Worm (Caenorhabditis elegans) whole organism, young adult: ENCODE data around the gene C09B8.3.
A peak's percentile ranks its signal among the peaks of the same experiment; 100 is the strongest.

Experiments
- B0035.1 ChIP-seq: sonication (generic microtip); optimal IDR thresholded peaks from 2 replicates; lab custom pipeline; 2016; ENCODE audit warnings: missing genetic modification characterization, mild to moderate bottlenecking, missing compliant biosample characterization, missing genotype, missing genetic modification reagents
- F22D6.2 ChIP-seq: sonication (generic microtip); optimal IDR thresholded peaks from 2 replicates; lab custom pipeline; 2016; ENCODE audit warnings: mild to moderate bottlenecking, missing genetic modification characterization, missing compliant biosample characterization
- F33H1.4 ChIP-seq: fragments of 200-800 bp; sonication (Bioruptor generic); IDR thresholded peaks from 2 replicates; pipeline ENCODE4 v1.3.6; 2022; ENCODE audit warnings: missing genetic modification reagents, missing genetic modification characterization, missing compliant biosample characterization
- F49E8.2 ChIP-seq: sonication (generic microtip); optimal IDR thresholded peaks from 3 replicates; lab custom pipeline; 2017; ENCODE audit warnings: missing genetic modification characterization, mild to moderate bottlenecking, missing compliant biosample characterization, antibody characterized with exemption, moderate library complexity; ENCODE audit not compliant: insufficient read depth
- F52B5.7 ChIP-seq: sonication (generic microtip); optimal IDR thresholded peaks from 2 replicates; lab custom pipeline; 2016; ENCODE audit warnings: mild to moderate bottlenecking, missing genetic modification characterization, missing compliant biosample characterization
- F55B11.4 ChIP-seq: sonication (generic microtip); optimal IDR thresholded peaks from 2 replicates; lab custom pipeline; 2016; ENCODE audit warnings: missing compliant biosample characterization, missing genetic modification characterization, borderline replicate concordance; ENCODE audit not compliant: insufficient read depth
- F57A8.1 ChIP-seq: fragments of 200-800 bp; sonication (Bioruptor generic); optimal IDR thresholded peaks from 2 replicates; lab custom pipeline; 2018; ENCODE audit warnings: mild to moderate bottlenecking, missing genetic modification characterization, moderate library complexity, missing compliant biosample characterization
- K11D2.4 ChIP-seq: fragments of 200-800 bp; sonication (Bioruptor generic); IDR thresholded peaks from 2 replicates; pipeline ENCODE4 v1.3.6; 2022; ENCODE audit warnings: missing genetic modification reagents, missing genetic modification characterization, missing compliant biosample characterization
- T07F8.4 ChIP-seq: sonication (generic microtip); optimal IDR thresholded peaks from 2 replicates; lab custom pipeline; 2016; ENCODE audit warnings: mild to moderate bottlenecking, missing genetic modification characterization, moderate library complexity, missing compliant biosample characterization
- T26A5.8 ChIP-seq: sonication (generic microtip); optimal IDR thresholded peaks from 2 replicates; lab custom pipeline; 2016; ENCODE audit warnings: missing genetic modification characterization, missing compliant biosample characterization
- Y53F4B.3 ChIP-seq: fragments of 200-800 bp; sonication (Bioruptor generic); IDR thresholded peaks from 2 replicates; pipeline ENCODE4 v1.3.6; 2022; ENCODE audit warnings: missing genetic modification reagents, missing genetic modification characterization, missing compliant biosample characterization
- Y56A3A.18 ChIP-seq: fragments of 200-800 bp; sonication (Bioruptor generic); IDR thresholded peaks from 2 replicates; pipeline ENCODE4 v1.3.6; 2022; ENCODE audit warnings: missing genetic modification reagents, missing genetic modification characterization, missing compliant biosample characterization
- Y67H2A.10 ChIP-seq: fragments of 200-800 bp; sonication (Bioruptor generic); conservative IDR thresholded peaks from 2 replicates; pipeline ENCODE4 v1.3.6; 2022; ENCODE audit warnings: missing genetic modification reagents, missing genetic modification characterization, missing compliant biosample characterization
- Y79H2A.3 ChIP-seq: fragments of 200-800 bp; sonication (Bioruptor generic); conservative IDR thresholded peaks from 2 replicates; pipeline ENCODE4 v1.3.6; 2022; ENCODE audit warnings: missing genetic modification reagents, missing genetic modification characterization, missing compliant biosample characterization
- Y95B8A.8 ChIP-seq: fragments of 200-800 bp; sonication (Bioruptor generic); IDR thresholded peaks from 2 replicates; pipeline ENCODE4 v1.3.6; 2022; ENCODE audit warnings: missing genetic modification reagents, missing genetic modification characterization, missing compliant biosample characterization
- akir-1 ChIP-seq: fragments of 200-800 bp; sonication (Bioruptor generic); optimal IDR thresholded peaks from 2 replicates; lab custom pipeline; 2018; ENCODE audit warnings: mild to moderate bottlenecking, missing genetic modification characterization, moderate library complexity, missing compliant biosample characterization
- ama-1 ChIP-seq, 3 experiments: fragments of 150-350 bp in 1 of 3; sonication (generic microtip) in 2 of 3; optimal IDR thresholded peaks; 2 replicates each; lab custom pipeline; 2014 to 2018; ENCODE audit warnings: missing biosample characterization in 2 of 3, missing genetic modification characterization in 2 of 3, missing genetic modification reagents in 2 of 3
- attf-5 ChIP-seq: fragments of 200-800 bp; sonication (Bioruptor generic); optimal IDR thresholded peaks from 2 replicates; lab custom pipeline; 2018; ENCODE audit warnings: mild to moderate bottlenecking, missing genetic modification characterization, missing compliant biosample characterization
- cebp-2 ChIP-seq: fragments of 200-800 bp; sonication (Bioruptor generic); IDR thresholded peaks from 2 replicates; pipeline ENCODE4 v1.3.6; 2022; ENCODE audit warnings: missing genetic modification characterization, missing compliant biosample characterization
- ceh-40 ChIP-seq: fragments of 200-800 bp; sonication (Bioruptor generic); IDR thresholded peaks from 2 replicates; pipeline ENCODE4 v1.3.6; 2022; ENCODE audit warnings: missing genetic modification characterization, missing compliant biosample characterization
- chd-7 ChIP-seq: sonication (generic microtip); optimal IDR thresholded peaks from 2 replicates; lab custom pipeline; 2016; ENCODE audit warnings: mild to moderate bottlenecking, missing genetic modification characterization, moderate library complexity, missing compliant biosample characterization
- dpff-1 ChIP-seq: sonication (generic microtip); optimal IDR thresholded peaks from 2 replicates; lab custom pipeline; 2017; ENCODE audit warnings: mild to moderate bottlenecking, missing genetic modification characterization, missing compliant biosample characterization
- dpl-1 ChIP-seq: fragments of 150-350 bp; optimal IDR thresholded peaks from 2 replicates; lab custom pipeline; 2014; ENCODE audit warnings: missing biosample characterization, missing genetic modification reagents, missing genetic modification characterization
- fkh-3 ChIP-seq: sonication (generic microtip); optimal IDR thresholded peaks from 2 replicates; lab custom pipeline; 2016; ENCODE audit warnings: mild to moderate bottlenecking, missing genetic modification characterization, missing compliant biosample characterization
- him-1 ChIP-seq: sonication (generic microtip); optimal IDR thresholded peaks from 2 replicates; lab custom pipeline; 2016; ENCODE audit warnings: missing genotype, missing genetic modification reagents, missing genetic modification characterization, missing compliant biosample characterization
- hmg-20 ChIP-seq: fragments of 200-800 bp; sonication (Bioruptor generic); IDR thresholded peaks from 2 replicates; pipeline ENCODE4 v1.3.6; 2022; ENCODE audit warnings: missing genetic modification reagents, missing genetic modification characterization, missing compliant biosample characterization
- lag-1 ChIP-seq: fragments of 200-800 bp; sonication (Bioruptor generic); IDR thresholded peaks from 2 replicates; pipeline ENCODE4 v1.3.6; 2022; ENCODE audit warnings: missing genetic modification reagents, missing genetic modification characterization, missing compliant biosample characterization
- lin-26 ChIP-seq: fragments of 200-800 bp; sonication (Bioruptor generic); IDR thresholded peaks from 2 replicates; pipeline ENCODE4 v1.3.6; 2022; ENCODE audit warnings: missing genetic modification reagents, missing genetic modification characterization, missing compliant biosample characterization
- lin-40 ChIP-seq: sonication (generic microtip); optimal IDR thresholded peaks from 2 replicates; lab custom pipeline; 2016; ENCODE audit warnings: missing genetic modification characterization, mild to moderate bottlenecking, missing compliant biosample characterization, missing genotype, missing genetic modification reagents
- lsy-27 ChIP-seq: sonication (generic microtip); optimal IDR thresholded peaks from 2 replicates; lab custom pipeline; 2017; ENCODE audit warnings: missing genetic modification characterization, mild to moderate bottlenecking, missing compliant biosample characterization, antibody characterized with exemption, missing genotype, borderline replicate concordance; ENCODE audit not compliant: insufficient read depth
- madf-8 ChIP-seq: fragments of 200-800 bp; sonication (Bioruptor generic); conservative IDR thresholded peaks from 2 replicates; pipeline ENCODE4 v1.3.6; 2022; ENCODE audit warnings: missing genetic modification reagents, missing genetic modification characterization, missing compliant biosample characterization
- mcd-1 ChIP-seq: fragments of 200-800 bp; sonication (Bioruptor generic); IDR thresholded peaks from 2 replicates; pipeline ENCODE4 v1.3.6; 2022; ENCODE audit warnings: missing genetic modification reagents, missing genetic modification characterization, missing compliant biosample characterization
- mel-28 ChIP-seq: sonication (generic microtip); optimal IDR thresholded peaks from 2 replicates; lab custom pipeline; 2016; ENCODE audit warnings: borderline replicate concordance, mild to moderate bottlenecking, missing genetic modification characterization, missing compliant biosample characterization
- mes-4 ChIP-seq: sonication (generic microtip); optimal IDR thresholded peaks from 2 replicates; lab custom pipeline; 2016; ENCODE audit warnings: missing genotype, missing genetic modification characterization, missing compliant biosample characterization
- mxl-1 ChIP-seq: sonication (generic microtip); optimal IDR thresholded peaks from 2 replicates; lab custom pipeline; 2016; ENCODE audit warnings: missing genetic modification characterization, missing compliant biosample characterization
- nhr-120 ChIP-seq: fragments of 200-800 bp; sonication (Bioruptor generic); IDR thresholded peaks from 2 replicates; pipeline ENCODE4 v1.3.6; 2022; ENCODE audit warnings: missing genetic modification characterization, missing compliant biosample characterization
- nhr-179 ChIP-seq: sonication (generic microtip); optimal IDR thresholded peaks from 2 replicates; lab custom pipeline; 2016; ENCODE audit warnings: mild to moderate bottlenecking, missing genetic modification characterization, missing compliant biosample characterization
- nhr-27 ChIP-seq: fragments of 200-800 bp; sonication (Bioruptor generic); optimal IDR thresholded peaks from 2 replicates; lab custom pipeline; 2018; ENCODE audit warnings: mild to moderate bottlenecking, missing genetic modification characterization, moderate library complexity, missing compliant biosample characterization
- rpc-1 ChIP-seq, 2 experiments: fragments of 150-350 bp in 1 of 2; sonication (generic microtip) in 1 of 2; optimal IDR thresholded peaks; 2 replicates each; lab custom pipeline; 2014 to 2018; ENCODE audit warnings: missing biosample characterization in 1 of 2, missing genetic modification characterization in 1 of 2, missing genetic modification reagents in 1 of 2, missing genotype in 1 of 2
- snpc-4 ChIP-seq, 5 experiments: fragments of 150-350 bp in 1 of 5; sonication (generic microtip) in 4 of 5; optimal IDR thresholded peaks; 2 replicates each; lab custom pipeline; 2014 to 2018; ENCODE audit warnings: missing genetic modification characterization in 5 of 5, missing biosample characterization in 3 of 5, antibody characterized with exemption in 2 of 5, mild to moderate bottlenecking in 2 of 5, missing compliant biosample characterization in 2 of 5, missing genotype in 2 of 5, moderate library complexity in 2 of 5, missing genetic modification reagents in 1 of 5
- somi-1 ChIP-seq: fragments of 200-800 bp; sonication (Bioruptor generic); optimal IDR thresholded peaks from 2 replicates; lab custom pipeline; 2018; ENCODE audit warnings: mild to moderate bottlenecking, missing genetic modification characterization, missing compliant biosample characterization
- tbp1 ChIP-seq: fragments of 200-800 bp; sonication (Bioruptor generic); optimal IDR thresholded peaks from 2 replicates; lab custom pipeline; 2018; ENCODE audit warnings: mild to moderate bottlenecking, missing genetic modification characterization, missing compliant biosample characterization
- tlf-1 ChIP-seq: fragments of 200-800 bp; sonication (Bioruptor generic); optimal IDR thresholded peaks from 2 replicates; lab custom pipeline; 2018; ENCODE audit warnings: mild to moderate bottlenecking, missing genetic modification characterization, missing compliant biosample characterization
- unc-130 ChIP-seq: sonication (generic microtip); optimal IDR thresholded peaks from 2 replicates; lab custom pipeline; 2016; ENCODE audit warnings: missing genetic modification reagents, missing genetic modification characterization, missing compliant biosample characterization
- zim-3 ChIP-seq: sonication (generic microtip); optimal IDR thresholded peaks from 2 replicates; lab custom pipeline; 2017; ENCODE audit warnings: mild to moderate bottlenecking, missing genetic modification characterization, moderate library complexity, missing compliant biosample characterization
- ztf-18 ChIP-seq: sonication (generic microtip); optimal IDR thresholded peaks from 2 replicates; lab custom pipeline; 2016; ENCODE audit warnings: missing genotype, mild to moderate bottlenecking, missing genetic modification characterization, missing compliant biosample characterization
- ztf-25 ChIP-seq: fragments of 200-800 bp; sonication (Bioruptor generic); IDR thresholded peaks from 2 replicates; pipeline ENCODE4 v1.3.6; 2022; ENCODE audit warnings: missing genetic modification reagents, missing genetic modification characterization, missing compliant biosample characterization
- ztf-6 ChIP-seq: fragments of 200-800 bp; sonication (Bioruptor generic); IDR thresholded peaks from 2 replicates; pipeline ENCODE4 v1.3.6; 2022; ENCODE audit warnings: missing genetic modification reagents, missing genetic modification characterization, missing compliant biosample characterization

Gene C09B8.3

DNA sequence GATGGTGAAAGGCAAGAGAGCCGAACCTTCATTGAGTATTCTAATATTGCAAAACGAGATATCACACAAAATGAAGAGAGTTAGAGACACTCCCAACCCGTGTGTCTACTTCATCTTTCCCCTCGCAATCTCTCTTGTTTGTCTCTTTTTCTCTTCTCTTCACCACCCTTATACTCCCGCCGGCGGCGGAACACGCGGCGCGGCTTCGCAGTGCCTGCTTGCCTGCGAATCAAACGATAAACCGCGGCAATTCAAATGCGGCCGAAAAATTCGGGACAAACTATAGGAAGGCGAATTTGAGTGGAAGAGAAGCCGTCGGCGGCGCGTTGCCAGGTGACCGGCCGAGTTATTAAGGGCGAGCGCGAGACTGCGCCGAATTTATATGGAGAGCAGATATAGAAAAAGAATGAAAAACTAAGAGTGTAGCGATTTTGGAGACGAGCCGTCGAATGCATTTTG lies 25.9 kb downstream of the C09B8.3 start, which contains the start of gene klp-13 (continued):
- no peak for TF ChIP-seq cebp-2 (GFP tag; lab: Robert Waterston, UW)
- TF ChIP-seq ztf-18 (tag; lab: Kevin White, UChicago): peak; percentile 30
- no peak for TF ChIP-seq F22D6.2
- no peak for TF ChIP-seq mes-4
- no peak for TF ChIP-seq Y56A3A.18 (GFP tag; lab: Robert Waterston, UW)
- TF ChIP-seq lag-1 (GFP tag; lab: Robert Waterston, UW): no peak
- TF ChIP-seq lin-26 (GFP tag; lab: Robert Waterston, UW): no peak
- TF ChIP-seq ceh-40 (GFP tag; lab: Robert Waterston, UW): no peak
- no peak for TF ChIP-seq T07F8.4 (tag; lab: Kevin White, UChicago)
- no peak for TF ChIP-seq mxl-1 (tag; lab: Kevin White, UChicago)
- TF ChIP-seq K11D2.4: peak; percentile 67
- no peak for TF ChIP-seq T26A5.8 (tag; lab: Kevin White, UChicago)
- no peak for TF ChIP-seq Y53F4B.3 (GFP tag; lab: Robert Waterston, UW)
- TF ChIP-seq lsy-27: no peak
- no peak for TF ChIP-seq zim-3 (tag; lab: Kevin White, UChicago)
- TF ChIP-seq snpc-4 (GFP tag; optimal IDR thresholded peaks at IDR 0.05; lab: Kevin White, UChicago): no peak
- peak in 1 of 4 experiments; percentile 57 for TF ChIP-seq snpc-4 (tag; optimal IDR thresholded peaks at IDR 0.05; lab: Kevin White, UChicago)
- no peak for TF ChIP-seq Y79H2A.3
- peak; percentile 55 for TF ChIP-seq F57A8.1 (GFP tag; lab: Kevin White, UChicago)
- no peak for TF ChIP-seq ztf-6
- no peak for TF ChIP-seq F49E8.2 (tag; lab: Kevin White, UChicago)
- no peak for TF ChIP-seq ama-1 (optimal IDR thresholded peaks at IDR 0.05; lab: Kevin White, UChicago)
- TF ChIP-seq ama-1 (GFP tag; optimal IDR thresholded peaks at IDR 0.05; lab: Kevin White, UChicago): no peak
- no peak for TF ChIP-seq mel-28 (tag; lab: Kevin White, UChicago)
- TF ChIP-seq Y95B8A.8 (GFP tag; lab: Robert Waterston, UW): no peak
- no peak for TF ChIP-seq akir-1 (GFP tag; lab: Kevin White, UChicago)
- no peak for TF ChIP-seq ztf-25
- TF ChIP-seq rpc-1 (optimal IDR thresholded peaks at IDR 0.05; lab: Kevin White, UChicago): no peak
- TF ChIP-seq rpc-1 (tag; optimal IDR thresholded peaks at IDR 0.05; lab: Kevin White, UChicago): no peak
- TF ChIP-seq unc-130: no peak
- no peak for TF ChIP-seq nhr-120 (GFP tag; lab: Robert Waterston, UW)
- peak; percentile 64 for TF ChIP-seq chd-7 (tag; lab: Kevin White, UChicago)
- no peak for TF ChIP-seq F52B5.7 (tag; lab: Kevin White, UChicago)
- TF ChIP-seq tbp1 (GFP tag; lab: Kevin White, UChicago): peak; percentile 52
- no peak for TF ChIP-seq B0035.1 (tag; lab: Kevin White, UChicago)
- no peak for TF ChIP-seq hmg-20
- peak; percentile 16 for TF ChIP-seq somi-1 (GFP tag; lab: Kevin White, UChicago)
- peak; percentile 60 for TF ChIP-seq mcd-1
- TF ChIP-seq dpff-1: no peak
- peak; percentile 82 for TF ChIP-seq attf-5 (GFP tag; lab: Kevin White, UChicago)
- 0 out of 2 replicates have a peak, but pooled peaks have one; percentile 49 for TF ChIP-seq Y67H2A.10
- no peak for TF ChIP-seq tlf-1 (GFP tag; lab: Kevin White, UChicago)
- TF ChIP-seq nhr-27: no peak
- peak; percentile 78 for TF ChIP-seq lin-40 (tag; lab: Kevin White, UChicago)
- TF ChIP-seq him-1: no peak
- no peak for TF ChIP-seq fkh-3
- TF ChIP-seq nhr-179 (tag; lab: Kevin White, UChicago): no peak
- no peak for TF ChIP-seq F33H1.4
- no peak for TF ChIP-seq F55B11.4
- peak; percentile 51 for TF ChIP-seq dpl-1 (GFP tag; lab: Kevin White, UChicago)
- TF ChIP-seq madf-8 (GFP tag; lab: Robert Waterston, UW): no peak
